Worm (Caenorhabditis elegans) whole organism, L3 larva: Measurements from ENCODE around the gene ced-10.

ENCODE experiments used
- daf-12 ChIP-seq: fragments of 150-350 bp; optimal IDR thresholded peaks from 2 replicates; lab custom pipeline; 2014; ENCODE audit warnings: missing biosample characterization, missing genetic modification reagents, missing genetic modification characterization
- nhr-237 ChIP-seq: fragments of 150-350 bp; optimal IDR thresholded peaks from 2 replicates; lab custom pipeline; 2014; ENCODE audit warnings: missing biosample characterization, missing genetic modification characterization
- pha-4 ChIP-seq: fragments of 150-350 bp; optimal IDR thresholded peaks from 2 replicates; lab custom pipeline; 2014; ENCODE audit warnings: missing biosample characterization, missing genetic modification reagents, missing genetic modification characterization

- TF ChIP-seq daf-12 (tag; lab: Kevin White, UChicago) (no peak), nhr-237 (tag; lab: Kevin White, UChicago) (no peak), pha-4 (tag; lab: Kevin White, UChicago) (no peak)
Measured at ce11 chrIV:3493310-3493709, 16.0 kb downstream of the ced-10 start, which contains the start of gene srz-79.
